Fruit fly (Drosophila melanogaster): Measurements from ENCODE around the gene CCHa1.

Gene CCHa1

dm6 chr3R:14050556-14051170, 46.0 kb downstream of the CCHa1 start:
- TF ChIP-seq CG12605 (GFP tag; IDR thresholded peaks at IDR 0.05) (peak; percentile 75), Pif1A (GFP tag; optimal IDR thresholded peaks at IDR 0.05) (no peak), CG14655 (GFP tag; optimal IDR thresholded peaks at IDR 0.05) (no peak), CG4496 (GFP tag; IDR thresholded peaks at IDR 0.05) (peak; percentile 32; the same call in 1 of the 3 replicates), D1 (tag; optimal IDR thresholded peaks at IDR 0.05) (no peak), fd96Ca (GFP tag; IDR thresholded peaks at IDR 0.05) (no peak)

- TF ChIP-seq EcR (GFP tag; optimal IDR thresholded peaks at IDR 0.05) (peak; percentile 69), CG9948 (tag; optimal IDR thresholded peaks at IDR 0.05) (peak; percentile 72), CG8301 (tag; optimal IDR thresholded peaks at IDR 0.05) (peak; percentile 42), CG4496 (GFP tag; IDR thresholded peaks at IDR 0.05) (0 out of 3 replicates have a peak, but pooled peaks have one; percentile 44), Snoo (tag; optimal IDR thresholded peaks at IDR 0.05) (peak; percentile 65), CG32121 (GFP tag; IDR thresholded peaks at IDR 0.05) (no peak), Pif1A (GFP tag; optimal IDR thresholded peaks at IDR 0.05) (no peak), CG17806 (tag; optimal IDR thresholded peaks at IDR 0.05) (peak; percentile 57), gl (tag; optimal IDR thresholded peaks at IDR 0.05) (no peak), CG12605 (GFP tag; IDR thresholded peaks at IDR 0.05) (no peak), CG15710 (tag; optimal IDR thresholded peaks at IDR 0.05) (peak; percentile 78), CG8159 (tag; optimal IDR thresholded peaks at IDR 0.05) (peak; percentile 83), Ets98B (GFP tag; IDR thresholded peaks at IDR 0.05) (no peak), CG14655 (GFP tag; optimal IDR thresholded peaks at IDR 0.05) (peak; percentile 64), D1 (tag; optimal IDR thresholded peaks at IDR 0.05) (no peak), Pif1B (GFP tag; optimal IDR thresholded peaks at IDR 0.05) (peak; percentile 13), CG34367 (tag; optimal IDR thresholded peaks at IDR 0.05) (peak; percentile 59)
Observed at dm6 chr3R:14048702-14049142, 47.9 kb downstream of the CCHa1 start.

dm6 chr3R:14044361-14044860, 52.2 kb downstream of the CCHa1 start:
- no peak for TF ChIP-seq Pif1B (GFP tag; optimal IDR thresholded peaks at IDR 0.05)
- no peak for TF ChIP-seq D1 (tag; optimal IDR thresholded peaks at IDR 0.05)
- no peak for TF ChIP-seq CG8301 (tag; optimal IDR thresholded peaks at IDR 0.05)
- no peak for TF ChIP-seq CG17806 (tag; optimal IDR thresholded peaks at IDR 0.05)
- no peak for TF ChIP-seq Ets98B (GFP tag; IDR thresholded peaks at IDR 0.05)
- TF ChIP-seq CG8159 (tag; optimal IDR thresholded peaks at IDR 0.05) = no peak
- TF ChIP-seq EcR (GFP tag; optimal IDR thresholded peaks at IDR 0.05) = no peak
- TF ChIP-seq Snoo (tag; optimal IDR thresholded peaks at IDR 0.05) = no peak
- TF ChIP-seq fd96Ca (GFP tag; IDR thresholded peaks at IDR 0.05) = no peak
- no peak for TF ChIP-seq CG15710 (tag; optimal IDR thresholded peaks at IDR 0.05)
- no peak for TF ChIP-seq CG12605 (GFP tag; IDR thresholded peaks at IDR 0.05)
